Worm (Caenorhabditis elegans) whole organism, young adult: Measurements from ENCODE around the gene F10D7.10.

ENCODE experiments used
- Y95B8A.8 ChIP-seq: fragments of 200-800 bp; sonication (Bioruptor generic); IDR thresholded peaks from 2 replicates; pipeline ENCODE4 v1.3.6; 2022; ENCODE audit warnings: missing genetic modification reagents, missing genetic modification characterization, missing compliant biosample characterization
- ceh-40 ChIP-seq: fragments of 200-800 bp; sonication (Bioruptor generic); IDR thresholded peaks from 2 replicates; pipeline ENCODE4 v1.3.6; 2022; ENCODE audit warnings: missing genetic modification characterization, missing compliant biosample characterization
- chd-7 ChIP-seq: sonication (generic microtip); optimal IDR thresholded peaks from 2 replicates; lab custom pipeline; 2016; ENCODE audit warnings: mild to moderate bottlenecking, missing genetic modification characterization, moderate library complexity, missing compliant biosample characterization
- gei-17 ChIP-seq: fragments of 200-800 bp; sonication (Bioruptor generic); optimal IDR thresholded peaks from 2 replicates; lab custom pipeline; 2018; ENCODE audit warnings: mild to moderate bottlenecking, missing genetic modification characterization, missing compliant biosample characterization
- snpc-4 ChIP-seq, 5 experiments: fragments of 150-350 bp in 1 of 5; sonication (generic microtip) in 4 of 5; optimal IDR thresholded peaks; 2 replicates each; lab custom pipeline; 2014 to 2018; ENCODE audit warnings: missing genetic modification characterization in 5 of 5, missing biosample characterization in 3 of 5, antibody characterized with exemption in 2 of 5, mild to moderate bottlenecking in 2 of 5, missing compliant biosample characterization in 2 of 5, missing genotype in 2 of 5, moderate library complexity in 2 of 5, missing genetic modification reagents in 1 of 5
- ztf-22 ChIP-seq: fragments of 200-800 bp; sonication (Bioruptor generic); optimal IDR thresholded peaks from 2 replicates; lab custom pipeline; 2018; ENCODE audit warnings: mild to moderate bottlenecking, missing genetic modification characterization, moderate library complexity, missing compliant biosample characterization
- ztf-26 ChIP-seq: sonication (generic microtip); optimal IDR thresholded peaks from 2 replicates; lab custom pipeline; 2017; ENCODE audit warnings: missing genetic modification characterization, missing compliant biosample characterization

DNA sequence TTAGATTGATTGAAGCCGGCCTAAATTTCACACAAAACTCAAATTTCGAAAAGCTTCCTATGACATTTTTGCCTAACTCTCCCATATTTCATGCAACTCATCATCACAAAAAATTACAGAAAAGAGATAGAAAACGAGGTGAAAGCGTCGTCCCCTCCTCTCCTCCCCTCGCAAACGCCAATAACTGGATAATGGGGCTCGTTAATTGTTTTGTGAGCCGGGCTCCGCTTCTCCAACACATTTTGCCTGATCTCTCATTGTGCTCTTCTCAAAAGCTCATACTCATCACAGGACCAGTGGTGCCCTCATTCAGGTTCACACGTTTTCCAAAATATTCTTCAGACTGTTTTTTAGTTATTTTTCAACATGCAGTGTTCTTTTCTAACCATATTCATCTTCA is 49.2 kb upstream of the F10D7.10 start, which contains the start of gene pbo-6:
- TF ChIP-seq snpc-4 (GFP tag; optimal IDR thresholded peaks at IDR 0.05; lab: Kevin White, UChicago) (no peak), snpc-4 (tag; optimal IDR thresholded peaks at IDR 0.05; lab: Kevin White, UChicago) (no peak), chd-7 (tag; lab: Kevin White, UChicago) (no peak), Y95B8A.8 (GFP tag; lab: Robert Waterston, UW) (no peak), ceh-40 (GFP tag; lab: Robert Waterston, UW) (no peak), ztf-26 (tag; lab: Kevin White, UChicago) (no peak), gei-17 (GFP tag; lab: Kevin White, UChicago) (no peak), ztf-22 (GFP tag; lab: Kevin White, UChicago) (no peak)
